Worm (Caenorhabditis elegans) whole organism, L2 larva: Measurements from ENCODE around the gene T10D4.14.

ENCODE experiments used
- Y55F3AM.14 ChIP-seq: fragments of 200-800 bp; sonication (Bioruptor generic); optimal IDR thresholded peaks from 2 replicates; lab custom pipeline; 2018; ENCODE audit warnings: mild to moderate bottlenecking, missing genetic modification characterization, missing compliant biosample characterization
- ceh-82 ChIP-seq: fragments of 150-350 bp; optimal IDR thresholded peaks from 2 replicates; lab custom pipeline; 2014; ENCODE audit warnings: missing biosample characterization, missing genetic modification characterization
- egl-27 ChIP-seq: sonication (generic microtip); optimal IDR thresholded peaks from 3 replicates; lab custom pipeline; 2017; ENCODE audit warnings: missing biosample characterization, missing genetic modification reagents, missing genetic modification characterization
- elt-3 ChIP-seq: sonication (generic microtip); optimal IDR thresholded peaks from 2 replicates; lab custom pipeline; 2017; ENCODE audit warnings: missing biosample characterization, missing genetic modification characterization
- mdl-1 ChIP-seq, 2 experiments: fragments of 150-350 bp in 1 of 2; sonication (generic microtip) in 1 of 2; optimal IDR thresholded peaks; 2 replicates each; lab custom pipeline; 2017; ENCODE audit warnings: missing biosample characterization in 2 of 2, missing genetic modification characterization in 2 of 2
- nhr-237 ChIP-seq: fragments of 150-350 bp; optimal IDR thresholded peaks from 2 replicates; lab custom pipeline; 2014; ENCODE audit warnings: missing biosample characterization, missing genetic modification characterization
- peb-1 ChIP-seq: fragments of 150-350 bp; optimal IDR thresholded peaks from 2 replicates; lab custom pipeline; 2014; ENCODE audit warnings: missing biosample characterization, missing genetic modification characterization
- zag-1 ChIP-seq: fragments of 150-350 bp; optimal IDR thresholded peaks from 2 replicates; lab custom pipeline; 2014; ENCODE audit warnings: missing biosample characterization, missing genetic modification characterization

ce11 chrII:3135293-3135692 lies 16.2 kb downstream of the T10D4.14 start:
- no peak for TF ChIP-seq ceh-82 (tag; lab: Kevin White, UChicago)
- TF ChIP-seq peb-1 (tag; lab: Kevin White, UChicago) = no peak
- no peak for TF ChIP-seq egl-27 (tag; lab: Kevin White, UChicago)
- TF ChIP-seq mdl-1 (tag; optimal IDR thresholded peaks at IDR 0.05; lab: Kevin White, UChicago) = no peak
- TF ChIP-seq elt-3 = no peak
- no peak for TF ChIP-seq zag-1 (tag; lab: Kevin White, UChicago)
- TF ChIP-seq nhr-237 (tag; lab: Kevin White, UChicago) = no peak
- TF ChIP-seq Y55F3AM.14 (GFP tag; lab: Kevin White, UChicago) = no peak
